Fruit fly (Drosophila melanogaster) whole organism, pupa: ENCODE results near the gene Pfdn5.

Experiments used
- CG10348 ChIP-seq: fragments of 200-800 bp; sonication (Bioruptor generic); IDR thresholded peaks from 2 replicates; pipeline ENCODE4 v1.3.6; 2022; ENCODE audit warnings: missing biosample characterization, missing genetic modification characterization
- CG14655 ChIP-seq: fragments of 200-800 bp; sonication (Bioruptor generic); optimal IDR thresholded peaks from 3 replicates; lab custom pipeline; 2017; ENCODE audit warnings: mild to moderate bottlenecking, missing biosample characterization, missing genetic modification reagents, missing genetic modification characterization
- CG32121 ChIP-seq: fragments of 200-800 bp; sonication (Bioruptor generic); IDR thresholded peaks from 2 replicates; pipeline ENCODE4 v1.3.6; 2022; ENCODE audit warnings: missing biosample characterization, missing genetic modification characterization
- CG34367 ChIP-seq: fragments of 200-800 bp; sonication (Bioruptor generic); optimal IDR thresholded peaks from 2 replicates; lab custom pipeline; 2018; ENCODE audit warnings: missing biosample characterization, mild to moderate bottlenecking, missing genetic modification characterization
- CG8159 ChIP-seq: fragments of 200-800 bp; sonication (Bioruptor generic); optimal IDR thresholded peaks from 3 replicates; lab custom pipeline; 2018; ENCODE audit warnings: missing biosample characterization, mild to moderate bottlenecking, missing genetic modification characterization, moderate library complexity
- CG8301 ChIP-seq: fragments of 200-800 bp; sonication (Bioruptor generic); optimal IDR thresholded peaks from 2 replicates; lab custom pipeline; 2018; ENCODE audit warnings: missing biosample characterization, mild to moderate bottlenecking, missing genetic modification characterization
- D1 ChIP-seq: fragments of 200-800 bp; sonication (Bioruptor generic); optimal IDR thresholded peaks from 2 replicates; lab custom pipeline; 2018; ENCODE audit warnings: missing biosample characterization, mild to moderate bottlenecking, missing genetic modification characterization, moderate library complexity
- Ets98B ChIP-seq: fragments of 200-800 bp; sonication (Bioruptor generic); IDR thresholded peaks from 2 replicates; pipeline ENCODE4 v1.3.6; 2022; ENCODE audit warnings: missing biosample characterization, missing genetic modification characterization
- Pif1A ChIP-seq: fragments of 200-800 bp; sonication (Bioruptor generic); optimal IDR thresholded peaks from 3 replicates; lab custom pipeline; 2016; ENCODE audit warnings: missing biosample characterization, missing genetic modification characterization
- Pif1B ChIP-seq: fragments of 200-800 bp; sonication (Bioruptor generic); optimal IDR thresholded peaks from 3 replicates; lab custom pipeline; 2016; ENCODE audit warnings: missing biosample characterization, missing genetic modification characterization
- Snoo ChIP-seq: fragments of 200-800 bp; sonication (Bioruptor generic); optimal IDR thresholded peaks from 3 replicates; lab custom pipeline; 2017; ENCODE audit warnings: missing biosample characterization, mild to moderate bottlenecking, missing genetic modification characterization, inconsistent platforms
- fd96Ca ChIP-seq: fragments of 200-800 bp; sonication (Bioruptor generic); IDR thresholded peaks from 3 replicates; pipeline ENCODE4 v1.3.6; 2022; ENCODE audit warnings: missing biosample characterization, missing genetic modification characterization

DNA sequence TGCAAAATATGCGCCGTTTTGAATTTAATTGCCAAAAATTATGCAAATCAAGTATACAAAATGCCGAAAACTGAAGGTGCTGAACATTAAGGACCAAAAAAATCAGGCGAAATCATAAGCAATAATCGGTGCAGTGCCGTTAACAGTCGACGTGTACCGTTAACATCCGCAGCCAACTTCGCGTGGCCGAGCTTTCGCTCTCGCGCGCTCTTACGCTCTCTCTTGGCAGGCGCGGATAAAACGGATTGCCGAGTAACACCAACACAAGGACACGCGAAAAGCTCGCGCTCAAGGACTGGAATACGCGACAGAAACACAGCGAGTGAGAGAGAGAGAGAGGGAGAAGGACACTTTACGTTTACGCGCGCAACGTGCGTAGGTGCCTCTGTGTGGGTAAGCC lies 16.8 kb upstream of the Pfdn5 start:
- no peak for TF ChIP-seq fd96Ca (GFP tag; lab: Robert Waterston, UW)
- no peak for TF ChIP-seq Pif1B (GFP tag; lab: Kevin White, UChicago)
- no peak for TF ChIP-seq CG34367
- TF ChIP-seq CG32121 (GFP tag; lab: Robert Waterston, UW) = no peak
- TF ChIP-seq CG8301 (tag; lab: Kevin White, UChicago) = no peak
- TF ChIP-seq CG10348 (GFP tag; lab: Robert Waterston, UW) = no peak
- no peak for TF ChIP-seq CG8159 (tag; lab: Kevin White, UChicago)
- TF ChIP-seq CG14655 = no peak
- no peak for TF ChIP-seq Ets98B (GFP tag; lab: Robert Waterston, UW)
- no peak for TF ChIP-seq D1 (tag; lab: Kevin White, UChicago)
- TF ChIP-seq Pif1A (GFP tag; lab: Kevin White, UChicago) = no peak
- no peak for TF ChIP-seq Snoo (tag; lab: Kevin White, UChicago)
